Worm (Caenorhabditis elegans): ENCODE measurements around the gene cdc-50.B.

DNA sequence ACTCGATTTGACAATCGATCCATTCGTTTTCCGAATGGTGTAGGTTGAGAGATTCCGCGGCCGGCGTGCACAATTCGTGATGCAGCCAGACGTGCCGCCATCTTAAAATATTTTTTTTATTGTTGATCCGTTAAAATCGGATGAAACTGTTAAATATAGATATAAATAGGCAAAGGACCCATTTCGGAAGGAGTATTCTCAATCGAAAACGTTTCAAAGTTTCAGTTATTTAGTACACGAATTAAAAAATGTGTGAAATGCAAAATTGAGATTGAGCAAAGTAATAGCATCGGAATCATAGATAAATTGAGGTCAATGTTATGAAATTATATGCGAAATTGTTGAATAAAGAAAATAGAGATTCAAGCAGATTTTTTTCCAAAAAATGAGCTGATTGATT is 24.7 kb upstream of the cdc-50.B start, which contains the start of gene mrps-33:
- TF ChIP-seq F22D6.2 (tag; optimal IDR thresholded peaks at IDR 0.05) (no peak), snpc-4 (GFP tag; optimal IDR thresholded peaks at IDR 0.05) (no peak), snpc-4 (tag; optimal IDR thresholded peaks at IDR 0.05) (no peak), hmg-1.2 (GFP tag; IDR thresholded peaks at IDR 0.05) (no peak), akir-1 (GFP tag; optimal IDR thresholded peaks at IDR 0.05) (no peak), nhr-90 (tag; optimal IDR thresholded peaks at IDR 0.05) (no peak), pha-4 (tag; optimal IDR thresholded peaks at IDR 0.05) (no peak), unc-62 (GFP tag; optimal IDR thresholded peaks at IDR 0.05) (no peak), ztf-18 (tag; optimal IDR thresholded peaks at IDR 0.05) (peak; percentile 8), aptf-2 (GFP tag; conservative IDR thresholded peaks at IDR 0.05) (no peak), nfya-2 (GFP tag; IDR thresholded peaks at IDR 0.05) (no peak), nhr-179 (tag; optimal IDR thresholded peaks at IDR 0.05) (no peak), C06A6.2 (GFP tag; conservative IDR thresholded peaks at IDR 0.05) (no peak), hmg-20 (GFP tag; IDR thresholded peaks at IDR 0.05) (no peak)

Measured in whole organism, young adult.